Worm (Caenorhabditis elegans): ENCODE results near the gene T15B12.2.

DNA sequence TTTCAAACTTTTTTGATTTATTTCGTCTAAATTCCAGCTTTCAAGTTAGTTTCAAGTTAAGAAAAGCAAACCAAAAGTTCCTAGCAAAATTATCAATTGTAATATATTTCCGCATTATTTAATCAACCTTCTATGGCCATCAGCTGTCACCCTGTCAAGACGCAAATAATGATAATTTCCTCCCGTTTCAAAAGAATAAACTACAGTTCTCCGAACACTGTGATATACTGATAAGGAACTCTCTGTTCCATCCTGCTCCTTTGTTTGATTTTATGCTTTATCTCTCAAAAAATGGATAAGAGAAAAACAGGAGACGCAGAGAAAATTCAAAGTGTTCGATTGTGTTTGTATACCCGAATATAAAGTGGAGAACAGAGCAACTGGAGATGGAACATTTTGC lies 10.4 kb downstream of the T15B12.2 start:
- TF ChIP-seq him-1 (tag; optimal IDR thresholded peaks at IDR 0.05) (no peak), W03F9.2 (tag; optimal IDR thresholded peaks at IDR 0.05) (no peak)

Data from whole organism, L4/young adult.